Fruit fly (Drosophila melanogaster): ENCODE results near the gene CG1578.

The CG1578 gene

DNA sequence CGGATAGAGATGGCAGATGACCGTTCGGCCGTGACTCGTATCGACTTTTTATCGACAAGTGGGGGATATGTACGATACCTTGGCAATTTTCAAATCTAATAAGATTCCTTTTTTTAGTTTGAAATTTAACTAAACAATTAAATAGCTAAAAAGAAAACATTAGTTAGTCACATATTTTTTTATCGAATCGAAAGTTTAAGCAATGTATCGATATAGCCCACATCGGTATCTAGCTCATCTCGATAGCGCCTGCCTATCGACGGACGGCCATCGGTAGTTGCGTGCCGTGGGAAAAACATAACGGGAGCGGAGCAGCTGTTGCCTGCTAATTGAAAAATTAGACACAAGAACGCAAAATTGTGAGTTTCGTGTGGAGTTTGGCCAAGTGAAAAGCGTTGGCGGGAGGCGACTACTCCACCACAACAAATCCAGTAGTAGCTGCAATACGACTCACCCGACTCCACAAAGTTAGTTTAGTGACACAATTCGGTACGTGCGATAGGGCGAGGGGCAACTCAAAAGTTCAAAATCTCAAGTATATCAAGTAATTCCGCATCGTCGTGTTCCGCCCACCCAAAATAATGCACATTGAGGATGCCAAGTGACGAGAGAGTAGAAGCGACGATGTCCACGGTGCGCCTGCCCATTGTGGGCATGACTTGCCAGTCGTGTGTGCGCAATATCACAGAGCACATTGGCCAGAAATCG, 38.6 kb upstream of the CG1578 start, which contains the start of the genes CG10347 and ATP7 (continued):
- TF ChIP-seq E2f2 (GFP tag; IDR thresholded peaks at IDR 0.05), result peak; percentile 64
- peak; percentile 36 for TF ChIP-seq Dip3 (GFP tag; optimal IDR thresholded peaks at IDR 0.05)
- peak; percentile 12 for TF ChIP-seq chn (GFP tag; optimal IDR thresholded peaks at IDR 0.05)
- TF ChIP-seq CG2202 (tag; optimal IDR thresholded peaks at IDR 0.05), result no peak
- TF ChIP-seq Pdp1 (GFP tag; optimal IDR thresholded peaks at IDR 0.05), result peak; percentile 11 to 40
- peak; percentile 13 for TF ChIP-seq CG9437 (GFP tag; optimal IDR thresholded peaks at IDR 0.05)
- TF ChIP-seq CG30020 (tag; optimal IDR thresholded peaks at IDR 0.05), result peak; percentile 42
- TF ChIP-seq CG3163 (GFP tag; optimal IDR thresholded peaks at IDR 0.05), result peak; percentile 37
- no peak for TF ChIP-seq E2f1 (GFP tag; IDR thresholded peaks at IDR 0.05)
- no peak for TF ChIP-seq slp2 (GFP tag; optimal IDR thresholded peaks at IDR 0.05)
- no peak for TF ChIP-seq crc (GFP tag; optimal IDR thresholded peaks at IDR 0.05)
- TF ChIP-seq CG7928 (GFP tag; optimal IDR thresholded peaks at IDR 0.05), result no peak
- TF ChIP-seq Dll (GFP tag; IDR thresholded peaks at IDR 0.05; ENCODE audit: partially characterized antibody), result peak; percentile 97
- TF ChIP-seq D19B (GFP tag; optimal IDR thresholded peaks at IDR 0.05), result no peak
- no peak for TF ChIP-seq odd (GFP tag; optimal IDR thresholded peaks at IDR 0.05)
- no peak; the same call in 2 of the 3 replicates for TF ChIP-seq mld (GFP tag; IDR thresholded peaks at IDR 0.05; ENCODE audit: partially characterized antibody)
- peak; percentile 15 for TF ChIP-seq CG17186 (GFP tag; optimal IDR thresholded peaks at IDR 0.05)
- TF ChIP-seq CG7556 (GFP tag; optimal IDR thresholded peaks at IDR 0.05), result no peak
- TF ChIP-seq CG31441 (GFP tag; IDR thresholded peaks at IDR 0.05), result 0 out of 2 replicates have a peak, but pooled peaks have one; percentile 21
- no peak for TF ChIP-seq ase (GFP tag; IDR thresholded peaks at IDR 0.05)
- TF ChIP-seq Fer3 (tag; optimal IDR thresholded peaks at IDR 0.05), result no peak
- TF ChIP-seq Dip2 (GFP tag; IDR thresholded peaks at IDR 0.05), result no peak
- 0 out of 3 replicates have a peak, but pooled peaks have one; percentile 23 for TF ChIP-seq H15 (GFP tag; IDR thresholded peaks at IDR 0.05)
- TF ChIP-seq Max (GFP tag; optimal IDR thresholded peaks at IDR 0.05), result peak; percentile 26
- TF ChIP-seq Oaz (GFP tag; IDR thresholded peaks at IDR 0.05), result no peak
- TF ChIP-seq CG3847 (GFP tag; IDR thresholded peaks at IDR 0.05), result no peak
- TF ChIP-seq CG10654 (GFP tag; optimal IDR thresholded peaks at IDR 0.05), result no peak
- peak; percentile 93 for TF ChIP-seq knrl (GFP tag; IDR thresholded peaks at IDR 0.05; ENCODE audit: partially characterized antibody)
- TF ChIP-seq CG9932 (GFP tag; IDR thresholded peaks at IDR 0.05), result peak; percentile 45
- peak; percentile 49 for TF ChIP-seq CG14710 (tag; optimal IDR thresholded peaks at IDR 0.05)
- TF ChIP-seq crp (GFP tag; optimal IDR thresholded peaks at IDR 0.05), result peak in 1 of 2 experiments; percentile 72
- TF ChIP-seq chm (GFP tag; IDR thresholded peaks at IDR 0.05), result no peak
- TF ChIP-seq Fer2 (tag; optimal IDR thresholded peaks at IDR 0.05), result no peak
- no peak for TF ChIP-seq Asciz (GFP tag; optimal IDR thresholded peaks at IDR 0.05)
- TF ChIP-seq sc (optimal IDR thresholded peaks at IDR 0.05), result no peak
- no peak for TF ChIP-seq sc (GFP tag; optimal IDR thresholded peaks at IDR 0.05)
- no peak for TF ChIP-seq eyg (GFP tag; optimal IDR thresholded peaks at IDR 0.05)
- TF ChIP-seq fd64A (GFP tag; optimal IDR thresholded peaks at IDR 0.05), result no peak
- no peak for TF ChIP-seq CG3065 (GFP tag; optimal IDR thresholded peaks at IDR 0.05)
- TF ChIP-seq CG10147 (GFP tag; optimal IDR thresholded peaks at IDR 0.05), result no peak
- no peak for TF ChIP-seq run (tag; optimal IDR thresholded peaks at IDR 0.05)
- no peak for TF ChIP-seq CG11695 (GFP tag; IDR thresholded peaks at IDR 0.05)
- no peak for TF ChIP-seq salm (tag; optimal IDR thresholded peaks at IDR 0.05)
- peak; percentile 93 for TF ChIP-seq BEAF-32 (GFP tag; optimal IDR thresholded peaks at IDR 0.05)
- TF ChIP-seq dimm (GFP tag; IDR thresholded peaks at IDR 0.05), result no peak
- TF ChIP-seq CG17359 (tag; optimal IDR thresholded peaks at IDR 0.05), result no peak
- TF ChIP-seq stwl (tag; optimal IDR thresholded peaks at IDR 0.05), result peak; percentile 57
- no peak for TF ChIP-seq rib (GFP tag; IDR thresholded peaks at IDR 0.05)
- TF ChIP-seq Hr39 (optimal IDR thresholded peaks at IDR 0.05), result no peak
- TF ChIP-seq CG6272 (GFP tag; IDR thresholded peaks at IDR 0.05), result 0 out of 2 replicates have a peak, but pooled peaks have one; percentile 23

Data from whole organism, embryonic.